Fruit fly (Drosophila melanogaster): Measurements from ENCODE around the gene Ndc1.

Gene Ndc1

DNA sequence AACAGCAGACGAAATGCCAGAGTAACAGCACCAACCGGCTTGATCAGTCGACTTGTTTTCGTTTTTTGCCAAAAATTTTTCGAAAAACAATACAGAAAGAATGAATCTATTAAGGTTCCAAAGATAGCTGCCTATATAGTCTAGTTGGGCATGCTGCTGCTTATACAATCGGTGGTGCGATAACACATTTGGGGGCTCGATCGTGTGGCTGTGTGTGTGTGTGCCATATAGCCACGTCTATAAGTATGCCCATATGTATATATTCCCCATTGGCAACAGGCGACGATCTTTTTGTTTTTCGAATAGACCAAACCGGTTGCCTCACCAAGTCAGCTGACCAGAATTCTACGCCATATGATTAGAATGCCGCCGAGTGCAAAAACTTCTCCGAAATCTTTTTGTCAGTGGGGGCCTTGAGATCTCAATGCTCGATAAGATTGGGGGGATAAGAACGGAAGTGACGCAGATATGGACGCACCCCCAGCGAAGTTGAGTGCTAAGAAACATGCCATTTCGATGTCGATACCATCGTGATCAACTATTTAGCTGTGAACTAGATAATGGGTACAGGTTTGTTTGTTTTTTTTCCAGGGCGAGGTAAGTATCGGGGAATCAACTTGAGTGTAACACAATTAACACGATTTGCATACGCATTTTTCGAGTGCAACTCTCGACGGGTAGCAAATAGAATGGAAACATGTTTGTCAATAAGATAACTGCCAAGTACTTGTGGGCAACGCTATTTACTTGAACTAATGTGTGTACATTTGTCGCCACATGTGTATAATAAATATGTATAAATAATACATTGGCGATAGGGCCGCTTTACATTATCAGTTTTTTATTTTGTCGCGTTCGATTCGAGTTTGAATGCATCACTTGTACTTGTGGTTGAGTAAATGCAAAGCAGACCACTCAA is 16.0 kb downstream of the Ndc1 start (continued):
- TF ChIP-seq crol (GFP tag; IDR thresholded peaks at IDR 0.05) (no peak), p53 (GFP tag; optimal IDR thresholded peaks at IDR 0.05) (no peak), CG12659 (GFP tag; optimal IDR thresholded peaks at IDR 0.05) (peak; percentile 82), pum (GFP tag; optimal IDR thresholded peaks at IDR 0.05) (peak; percentile 47), cas (GFP tag; IDR thresholded peaks at IDR 0.05) (peak; percentile 40; the same call in 1 of the 2 replicates), fu2 (GFP tag; optimal IDR thresholded peaks at IDR 0.05) (peak; percentile 4), CG3726 (GFP tag; IDR thresholded peaks at IDR 0.05) (peak; percentile 86; the same call in 2 of the 3 replicates), CG11696 (GFP tag; IDR thresholded peaks at IDR 0.05) (peak; percentile 70), slbo (GFP tag; IDR thresholded peaks at IDR 0.05) (peak; percentile 56), CG7928 (GFP tag; optimal IDR thresholded peaks at IDR 0.05) (peak; percentile 51), ara (GFP tag; IDR thresholded peaks at IDR 0.05) (peak; percentile 89), Awh (GFP tag; IDR thresholded peaks at IDR 0.05) (peak; percentile 92), ind (GFP tag; optimal IDR thresholded peaks at IDR 0.05) (no peak), CG2116 (GFP tag; optimal IDR thresholded peaks at IDR 0.05) (peak; percentile 50), CG14965 (GFP tag; optimal IDR thresholded peaks at IDR 0.05; ENCODE audit: borderline replicate concordance) (peak; percentile 43), CG1647 (GFP tag; optimal IDR thresholded peaks at IDR 0.05) (peak; percentile 78), otp (GFP tag; IDR thresholded peaks at IDR 0.05) (peak; percentile 92), Fer1 (GFP tag; optimal IDR thresholded peaks at IDR 0.05) (peak; percentile 84), mam (GFP tag; optimal IDR thresholded peaks at IDR 0.05) (peak; percentile 29), CG15514 (GFP tag; optimal IDR thresholded peaks at IDR 0.05) (peak; percentile 80), prd (optimal IDR thresholded peaks at IDR 0.05) (no peak), prd (GFP tag; IDR thresholded peaks at IDR 0.05) (peak; percentile 33; the same call in 2 of the 3 replicates), CG2129 (GFP tag; IDR thresholded peaks at IDR 0.05; ENCODE audit: partially characterized antibody) (no peak), dpn (GFP tag; optimal IDR thresholded peaks at IDR 0.05) (peak; percentile 56 to 57), CG2199 (GFP tag; IDR thresholded peaks at IDR 0.05) (no peak), CG17829 (tag; optimal IDR thresholded peaks at IDR 0.05) (peak; percentile 52), ac (GFP tag; optimal IDR thresholded peaks at IDR 0.05) (peak; percentile 86), sr (GFP tag; IDR thresholded peaks at IDR 0.05) (peak; percentile 87), Dbx (GFP tag; IDR thresholded peaks at IDR 0.05) (peak; percentile 81), dan (GFP tag; IDR thresholded peaks at IDR 0.05) (no peak), gem (tag; optimal IDR thresholded peaks at IDR 0.05) (peak; percentile 84), CG17912 (GFP tag; optimal IDR thresholded peaks at IDR 0.05) (peak; percentile 92), Pdp1 (GFP tag; optimal IDR thresholded peaks at IDR 0.05) (peak; percentile 31 to 99), CG3163 (GFP tag; optimal IDR thresholded peaks at IDR 0.05) (peak; percentile 34), CG17612 (GFP tag; IDR thresholded peaks at IDR 0.05) (no peak), lilli (GFP tag; optimal IDR thresholded peaks at IDR 0.05) (peak; percentile 52), CG32532 (GFP tag; IDR thresholded peaks at IDR 0.05) (no peak; the same call in 1 of the 2 replicates), luna (GFP tag; optimal IDR thresholded peaks at IDR 0.05) (no peak), vnd (GFP tag; IDR thresholded peaks at IDR 0.05; ENCODE audit: partially characterized antibody) (no peak), Dp (GFP tag; optimal IDR thresholded peaks at IDR 0.05) (no peak), br (optimal IDR thresholded peaks at IDR 0.05) (no peak), ato (GFP tag; IDR thresholded peaks at IDR 0.05; ENCODE audit: partially characterized antibody) (no peak), odd (GFP tag; optimal IDR thresholded peaks at IDR 0.05) (peak; percentile 85), D19A (tag; optimal IDR thresholded peaks at IDR 0.05) (peak; percentile 64), CG9215 (GFP tag; IDR thresholded peaks at IDR 0.05) (no peak), danr (GFP tag; IDR thresholded peaks at IDR 0.05) (peak; percentile 76), Bgb (GFP tag; IDR thresholded peaks at IDR 0.05; ENCODE audit: partially characterized antibody) (no peak), CG2202 (tag; optimal IDR thresholded peaks at IDR 0.05) (peak; percentile 94), Atf-2 (GFP tag; optimal IDR thresholded peaks at IDR 0.05) (peak; percentile 44), croc (GFP tag; conservative IDR thresholded peaks at IDR 0.05) (no peak)
